Worm (Caenorhabditis elegans) whole organism, early embryonic: ENCODE measurements around the gene Y17G7B.12.

Source experiments
- ama-1 ChIP-seq: fragments of 150-350 bp; optimal IDR thresholded peaks from 2 replicates; lab custom pipeline; 2014
- ceh-36 ChIP-seq: sonication (generic microtip); optimal IDR thresholded peaks from 2 replicates; lab custom pipeline; 2016; ENCODE audit warnings: missing genetic modification characterization, inconsistent platforms, missing compliant biosample characterization
- scrt-1 ChIP-seq: fragments of 200-800 bp; sonication (Bioruptor generic); IDR thresholded peaks from 2 replicates; pipeline ENCODE4 v1.3.6; 2022; ENCODE audit warnings: missing genetic modification characterization, missing compliant biosample characterization
- tbx-37 ChIP-seq: fragments of 200-800 bp; sonication (Bioruptor generic); conservative IDR thresholded peaks from 2 replicates; pipeline ENCODE4 v1.3.6; 2022; ENCODE audit warnings: missing genetic modification reagents, missing genetic modification characterization, missing compliant biosample characterization

- TF ChIP-seq ama-1 (lab: Kevin White, UChicago) (no peak), tbx-37 (GFP tag; lab: Robert Waterston, UW) (no peak), scrt-1 (no peak), ceh-36 (tag; lab: Kevin White, UChicago) (no peak)
These were observed 38.9 kb downstream of the Y17G7B.12 start, which contains the start of gene arrd-7 for ce11 chrII:12062521-12062920.
